Fruit fly (Drosophila melanogaster) whole organism, prepupa: ENCODE measurements around the gene CG31445.
A peak's percentile ranks its signal among the peaks of the same experiment; 100 is the strongest.

ENCODE experiments used
- Blimp-1 ChIP-seq: fragments of 200-800 bp; sonication (Bioruptor generic); optimal IDR thresholded peaks from 3 replicates; lab custom pipeline; 2017; ENCODE audit warnings: missing biosample characterization, missing genetic modification characterization, mild to moderate bottlenecking, moderate library complexity, missing genetic modification reagents
- CG10631 ChIP-seq: fragments of 200-800 bp; sonication (Bioruptor generic); optimal IDR thresholded peaks from 2 replicates; lab custom pipeline; 2016; ENCODE audit warnings: missing biosample characterization, missing genetic modification characterization
- CG10669 ChIP-seq: fragments of 200-800 bp; sonication (Bioruptor generic); optimal IDR thresholded peaks from 3 replicates; lab custom pipeline; 2018; ENCODE audit warnings: missing biosample characterization, mild to moderate bottlenecking, missing genetic modification characterization, moderate library complexity
- CG11294 ChIP-seq: fragments of 200-800 bp; sonication (Bioruptor generic); IDR thresholded peaks from 2 replicates; pipeline ENCODE4 v1.3.6; 2022; ENCODE audit warnings: missing biosample characterization, missing genetic modification characterization
- CG11762 ChIP-seq: fragments of 200-800 bp; sonication (Bioruptor generic); optimal IDR thresholded peaks from 3 replicates; lab custom pipeline; 2016; ENCODE audit warnings: missing biosample characterization, missing genetic modification characterization; ENCODE audit not compliant: insufficient read depth
- CG11902 ChIP-seq: fragments of 200-800 bp; sonication (Bioruptor generic); optimal IDR thresholded peaks from 3 replicates; lab custom pipeline; 2016; ENCODE audit warnings: missing biosample characterization, missing genetic modification characterization
- CG15336 ChIP-seq: fragments of 200-800 bp; sonication (Bioruptor generic); IDR thresholded peaks from 2 replicates; pipeline ENCODE4 v1.3.6; 2022; ENCODE audit warnings: missing biosample characterization, missing genetic modification characterization
- CG1621 ChIP-seq: fragments of 200-800 bp; sonication (Bioruptor generic); optimal IDR thresholded peaks from 3 replicates; lab custom pipeline; 2018; ENCODE audit warnings: missing biosample characterization, mild to moderate bottlenecking, missing genetic modification characterization
- CG16779 ChIP-seq: fragments of 200-800 bp; sonication (Bioruptor generic); optimal IDR thresholded peaks from 3 replicates; lab custom pipeline; 2017; ENCODE audit warnings: missing biosample characterization, mild to moderate bottlenecking, missing genetic modification characterization
- CG31627 ChIP-seq: fragments of 200-800 bp; sonication (Bioruptor generic); optimal IDR thresholded peaks from 3 replicates; lab custom pipeline; 2016; ENCODE audit warnings: missing biosample characterization, missing genetic modification characterization
- CG32006 ChIP-seq: fragments of 200-800 bp; sonication (Bioruptor generic); optimal IDR thresholded peaks from 3 replicates; lab custom pipeline; 2017; ENCODE audit warnings: missing biosample characterization, mild to moderate bottlenecking, missing genetic modification characterization
- CG3919 ChIP-seq: fragments of 200-800 bp; sonication (Bioruptor generic); optimal IDR thresholded peaks from 3 replicates; lab custom pipeline; 2016; ENCODE audit warnings: missing biosample characterization, missing genetic modification characterization
- CG6163 ChIP-seq: fragments of 200-800 bp; sonication (Bioruptor generic); IDR thresholded peaks from 3 replicates; pipeline ENCODE4 v1.3.6; 2022; ENCODE audit warnings: missing biosample characterization, missing genetic modification characterization
- CG6276 ChIP-seq: fragments of 200-800 bp; sonication (Bioruptor generic); optimal IDR thresholded peaks from 2 replicates; lab custom pipeline; 2017; ENCODE audit warnings: missing biosample characterization, mild to moderate bottlenecking, missing genetic modification characterization
- CG6792 ChIP-seq: fragments of 200-800 bp; sonication (Bioruptor generic); optimal IDR thresholded peaks from 3 replicates; lab custom pipeline; 2016; ENCODE audit warnings: missing biosample characterization, missing genetic modification characterization
- CG6808 ChIP-seq: fragments of 200-800 bp; sonication (Bioruptor generic); optimal IDR thresholded peaks from 3 replicates; lab custom pipeline; 2017; ENCODE audit warnings: missing biosample characterization, missing genetic modification characterization, mild to moderate bottlenecking, moderate library complexity, missing genetic modification reagents
- CG7368 ChIP-seq: fragments of 200-800 bp; sonication (Bioruptor generic); optimal IDR thresholded peaks from 3 replicates; lab custom pipeline; 2016; ENCODE audit warnings: missing biosample characterization, missing genetic modification characterization
- CG8119 ChIP-seq: fragments of 200-800 bp; sonication (Bioruptor generic); IDR thresholded peaks from 3 replicates; pipeline ENCODE4 v1.3.6; 2022; ENCODE audit warnings: missing biosample characterization, missing genetic modification characterization
- CG8632 ChIP-seq: fragments of 200-800 bp; sonication (Bioruptor generic); optimal IDR thresholded peaks from 3 replicates; lab custom pipeline; 2016; ENCODE audit warnings: missing biosample characterization, missing genetic modification characterization
- CG9139 ChIP-seq: fragments of 200-800 bp; sonication (Bioruptor generic); optimal IDR thresholded peaks from 3 replicates; lab custom pipeline; 2017; ENCODE audit warnings: missing biosample characterization, mild to moderate bottlenecking, missing genetic modification characterization
- Eip75B ChIP-seq: fragments of 200-800 bp; sonication (Bioruptor generic); optimal IDR thresholded peaks from 3 replicates; lab custom pipeline; 2016; ENCODE audit warnings: missing biosample characterization, missing genetic modification characterization
- Eip78C ChIP-seq: fragments of 200-800 bp; sonication (Bioruptor generic); peaks from one replicate; lab custom pipeline; 2016; ENCODE audit warnings: missing biosample characterization, missing genetic modification characterization
- Eip93F ChIP-seq: fragments of 200-800 bp; sonication (Bioruptor generic); optimal IDR thresholded peaks from 2 replicates; lab custom pipeline; 2016; ENCODE audit warnings: missing biosample characterization, mild to moderate bottlenecking, missing genetic modification characterization
- Ets21C ChIP-seq: fragments of 200-800 bp; sonication (Bioruptor generic); optimal IDR thresholded peaks from 3 replicates; lab custom pipeline; 2016; ENCODE audit warnings: missing biosample characterization, missing genetic modification characterization
- Ets96B ChIP-seq: fragments of 200-800 bp; optimal IDR thresholded peaks from 2 replicates; lab custom pipeline; 2019; ENCODE audit warnings: missing biosample characterization, mild to moderate bottlenecking, missing genetic modification characterization, moderate library complexity
- Hr38 ChIP-seq: sonication (Bioruptor generic); optimal IDR thresholded peaks from 2 replicates; lab custom pipeline; 2016; ENCODE audit warnings: missing biosample characterization, missing genetic modification characterization
- Hr39 ChIP-seq: fragments of 200-800 bp; sonication (Bioruptor generic); optimal IDR thresholded peaks from 2 replicates; lab custom pipeline; 2016; ENCODE audit warnings: missing biosample characterization, missing genetic modification characterization
- Hr4 ChIP-seq: fragments of 200-800 bp; sonication (Bioruptor generic); optimal IDR thresholded peaks from 3 replicates; lab custom pipeline; 2016; ENCODE audit warnings: missing biosample characterization, missing genetic modification characterization
- Met ChIP-seq: fragments of 200-800 bp; sonication (Bioruptor generic); optimal IDR thresholded peaks from 3 replicates; lab custom pipeline; 2016; ENCODE audit warnings: missing biosample characterization, missing genetic modification characterization
- OdsH ChIP-seq: fragments of 200-800 bp; sonication (Bioruptor generic); optimal IDR thresholded peaks from 3 replicates; lab custom pipeline; 2016; ENCODE audit warnings: missing biosample characterization, missing genetic modification characterization
- Smox ChIP-seq: fragments of 200-800 bp; sonication (Bioruptor generic); optimal IDR thresholded peaks from 3 replicates; lab custom pipeline; 2016; ENCODE audit warnings: missing biosample characterization, missing genetic modification characterization
- Sox102F ChIP-seq: fragments of 200-800 bp; sonication (Bioruptor generic); optimal IDR thresholded peaks from 2 replicates; lab custom pipeline; 2016; ENCODE audit warnings: missing biosample characterization, mild to moderate bottlenecking, missing genetic modification characterization
- Sox14 ChIP-seq: fragments of 200-800 bp; sonication (Bioruptor generic); optimal IDR thresholded peaks from 3 replicates; lab custom pipeline; 2016; ENCODE audit warnings: missing biosample characterization, missing genetic modification characterization
- Sox15 ChIP-seq: fragments of 200-800 bp; sonication (Bioruptor generic); optimal IDR thresholded peaks from 3 replicates; lab custom pipeline; 2016; ENCODE audit warnings: missing biosample characterization, missing genetic modification characterization
- achi ChIP-seq: fragments of 200-800 bp; sonication (Bioruptor generic); optimal IDR thresholded peaks from 3 replicates; lab custom pipeline; 2016; ENCODE audit warnings: missing biosample characterization, missing genetic modification characterization
- acj6 ChIP-seq: fragments of 200-800 bp; sonication (Bioruptor generic); optimal IDR thresholded peaks from 3 replicates; lab custom pipeline; 2016; ENCODE audit warnings: missing biosample characterization, missing genetic modification characterization
- cyc ChIP-seq: fragments of 200-800 bp; sonication (Bioruptor generic); optimal IDR thresholded peaks from 3 replicates; lab custom pipeline; 2016; ENCODE audit warnings: missing biosample characterization, missing genetic modification characterization
- dac ChIP-seq: fragments of 200-800 bp; sonication (Bioruptor generic); optimal IDR thresholded peaks from 2 replicates; lab custom pipeline; 2017; ENCODE audit warnings: missing biosample characterization, mild to moderate bottlenecking, missing genetic modification characterization
- eg ChIP-seq: fragments of 200-800 bp; sonication (Bioruptor generic); IDR thresholded peaks from 3 replicates; pipeline ENCODE4 v1.3.6; 2022; ENCODE audit warnings: missing biosample characterization, missing genetic modification characterization
- esn ChIP-seq: fragments of 200-800 bp; sonication (Bioruptor generic); optimal IDR thresholded peaks from 2 replicates; lab custom pipeline; 2016; ENCODE audit warnings: missing biosample characterization, mild to moderate bottlenecking, missing genetic modification characterization, moderate library complexity
- fd59A ChIP-seq: fragments of 200-800 bp; sonication (Bioruptor generic); optimal IDR thresholded peaks from 2 replicates; lab custom pipeline; 2017; ENCODE audit warnings: missing biosample characterization, mild to moderate bottlenecking, missing genetic modification characterization, missing genetic modification reagents
- fd85E ChIP-seq: fragments of 200-800 bp; sonication (Bioruptor generic); optimal IDR thresholded peaks from 3 replicates; lab custom pipeline; 2016; ENCODE audit warnings: missing biosample characterization, missing genetic modification characterization
- fkh ChIP-seq: fragments of 200-800 bp; sonication (Bioruptor generic); optimal IDR thresholded peaks from 3 replicates; lab custom pipeline; 2017; ENCODE audit warnings: missing biosample characterization, mild to moderate bottlenecking, missing genetic modification characterization, moderate library complexity
- lz ChIP-seq: fragments of 200-800 bp; sonication (Bioruptor generic); optimal IDR thresholded peaks from 3 replicates; lab custom pipeline; 2016; ENCODE audit warnings: missing biosample characterization, missing genetic modification characterization
- salr ChIP-seq, 2 experiments: fragments of 200-800 bp; sonication (Bioruptor generic); optimal IDR thresholded peaks; 3 replicates each; lab custom pipeline; 2016 to 2018; ENCODE audit warnings: missing biosample characterization in 2 of 2, missing genetic modification characterization in 2 of 2, mild to moderate bottlenecking in 1 of 2
- spab ChIP-seq: fragments of 200-800 bp; sonication (Bioruptor generic); optimal IDR thresholded peaks from 2 replicates; lab custom pipeline; 2017; ENCODE audit warnings: missing biosample characterization, mild to moderate bottlenecking, missing genetic modification characterization, missing genetic modification reagents
- topi ChIP-seq: fragments of 200-800 bp; sonication (Bioruptor generic); optimal IDR thresholded peaks from 3 replicates; lab custom pipeline; 2016; ENCODE audit warnings: missing biosample characterization, missing genetic modification characterization

Gene CG31445

dm6 chr3R:29207996-29208395 lies 36.6 kb downstream of the CG31445 start (continued):
- TF ChIP-seq fd59A (GFP tag; lab: Kevin White, UChicago) = peak; percentile 76
- peak; percentile 73 for TF ChIP-seq CG10669 (GFP tag; lab: Kevin White, UChicago)
- TF ChIP-seq fkh (GFP tag; lab: Kevin White, UChicago) = no peak
- peak; percentile 25 for TF ChIP-seq cyc (GFP tag; lab: Kevin White, UChicago)
- TF ChIP-seq Hr38 (GFP tag; lab: Kevin White, UChicago) = no peak
- peak; percentile 64 for TF ChIP-seq CG16779 (tag; lab: Kevin White, UChicago)
- peak; percentile 55 for TF ChIP-seq CG7368 (GFP tag; lab: Kevin White, UChicago)
- peak; percentile 77 for TF ChIP-seq CG11294
- TF ChIP-seq CG8632 (GFP tag; lab: Kevin White, UChicago) = peak; percentile 58
- peak; percentile 72 for TF ChIP-seq esn (GFP tag; lab: Kevin White, UChicago)
- TF ChIP-seq Met (GFP tag; lab: Kevin White, UChicago) = peak; percentile 77
- TF ChIP-seq CG11762 = peak; percentile 53
- TF ChIP-seq topi (GFP tag; lab: Kevin White, UChicago) = peak; percentile 69
- peak; percentile 84 for TF ChIP-seq Ets96B
- TF ChIP-seq CG6276 (GFP tag; lab: Kevin White, UChicago) = peak; percentile 88
- TF ChIP-seq CG3919 (GFP tag; lab: Kevin White, UChicago) = peak; percentile 79
- peak; percentile 74 for TF ChIP-seq acj6
- peak; percentile 73 for TF ChIP-seq CG6808
- TF ChIP-seq dac (GFP tag; lab: Kevin White, UChicago) = peak; percentile 88
- TF ChIP-seq Hr4 (GFP tag; lab: Kevin White, UChicago) = peak; percentile 95
- no peak for TF ChIP-seq fd85E

DNA sequence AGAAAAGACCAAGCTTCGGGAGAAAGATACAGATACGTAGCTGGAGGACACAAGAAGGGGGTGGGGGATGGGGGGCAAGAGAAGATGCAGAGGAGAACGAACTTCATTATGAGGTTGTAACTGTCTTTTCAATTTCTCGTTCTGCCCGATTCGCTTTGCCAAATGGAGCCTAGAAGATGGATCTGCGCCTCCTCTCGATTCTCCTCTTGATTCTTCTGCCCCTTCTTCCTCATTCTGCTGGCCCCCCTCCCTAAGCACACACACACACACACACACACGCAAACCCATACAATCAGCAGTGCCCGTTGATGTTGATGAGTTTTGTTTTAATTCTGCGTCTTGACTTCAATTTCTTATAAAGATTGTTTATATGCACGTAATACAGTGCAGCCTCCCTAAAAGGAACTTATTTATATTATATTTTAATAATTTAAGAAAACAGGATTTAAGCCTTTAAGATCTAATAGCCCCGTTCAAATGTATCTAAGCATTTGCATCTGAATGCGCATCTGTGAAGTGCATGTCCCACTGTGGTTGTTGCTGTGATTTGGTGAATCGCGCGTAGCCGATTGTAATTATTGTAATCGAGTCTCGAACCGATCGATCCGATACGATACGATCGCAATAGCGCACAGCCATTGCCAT lies 37.5 kb downstream of the CG31445 start:
- TF ChIP-seq Ets21C (GFP tag; lab: Kevin White, UChicago) (peak; percentile 58), lz (GFP tag; lab: Kevin White, UChicago) (peak; percentile 79), Hr4 (GFP tag; lab: Kevin White, UChicago) (peak; percentile 87), CG31627 (GFP tag; lab: Kevin White, UChicago) (peak; percentile 76), Sox15 (GFP tag; lab: Kevin White, UChicago) (peak; percentile 79), OdsH (GFP tag; lab: Kevin White, UChicago) (peak; percentile 91), eg (GFP tag; lab: Robert Waterston, UW) (peak; percentile 95), achi (GFP tag; lab: Kevin White, UChicago) (peak; percentile 87), CG1621 (tag; lab: Kevin White, UChicago) (peak; percentile 89), CG8119 (GFP tag; lab: Robert Waterston, UW) (peak; percentile 88), CG15336 (GFP tag; lab: Robert Waterston, UW) (peak; percentile 91), Smox (GFP tag; lab: Kevin White, UChicago) (peak; percentile 81), CG6792 (GFP tag; lab: Kevin White, UChicago) (peak; percentile 83), dac (GFP tag; lab: Kevin White, UChicago) (peak; percentile 77), Eip78C (GFP tag; lab: Kevin White, UChicago) (peak; percentile 96), CG10631 (GFP tag; lab: Kevin White, UChicago) (peak; percentile 90), esn (GFP tag; lab: Kevin White, UChicago) (peak; percentile 87), Met (GFP tag; lab: Kevin White, UChicago) (peak; percentile 86), CG32006 (GFP tag; lab: Kevin White, UChicago) (peak; percentile 92), Eip75B (GFP tag; lab: Kevin White, UChicago) (peak; percentile 77), CG7368 (GFP tag; lab: Kevin White, UChicago) (peak; percentile 79), Sox102F (peak; percentile 83), acj6 (peak; percentile 89), salr (GFP tag; optimal IDR thresholded peaks at IDR 0.05; lab: Kevin White, UChicago) (peak; percentile 56 to 88), Blimp-1 (GFP tag; lab: Kevin White, UChicago) (peak; percentile 67), CG9139 (GFP tag; lab: Kevin White, UChicago) (peak; percentile 79), CG6276 (GFP tag; lab: Kevin White, UChicago) (peak; percentile 85), CG16779 (tag; lab: Kevin White, UChicago) (peak; percentile 81), Eip93F (GFP tag; lab: Kevin White, UChicago) (peak; percentile 80), CG11902 (GFP tag; lab: Kevin White, UChicago) (peak; percentile 88), CG6163 (GFP tag; lab: Robert Waterston, UW) (peak; percentile 96), Hr39 (GFP tag; lab: Kevin White, UChicago) (peak; percentile 82), fkh (GFP tag; lab: Kevin White, UChicago) (no peak), Sox14 (GFP tag; lab: Kevin White, UChicago) (peak; percentile 83), spab (GFP tag; lab: Kevin White, UChicago) (peak; percentile 89), fd59A (GFP tag; lab: Kevin White, UChicago) (peak; percentile 88), CG10669 (GFP tag; lab: Kevin White, UChicago) (peak; percentile 94), CG11762 (peak; percentile 72)
